Worm (Caenorhabditis elegans) whole organism, midembryonic: ENCODE results near the gene Y69A2AR.24.

Source experiments
- flt-1 ChIP-seq: fragments of 200-800 bp; sonication (Bioruptor generic); IDR thresholded peaks from 2 replicates; pipeline ENCODE4 v1.3.6; 2022; ENCODE audit warnings: missing genetic modification characterization, missing compliant biosample characterization
- tab-1 ChIP-seq: fragments of 200-800 bp; sonication (Bioruptor generic); IDR thresholded peaks from 2 replicates; pipeline ENCODE4 v1.3.6; 2022; ENCODE audit warnings: missing genetic modification characterization, missing compliant biosample characterization
- ztf-29 ChIP-seq: fragments of 200-800 bp; sonication (Bioruptor generic); IDR thresholded peaks from 2 replicates; pipeline ENCODE4 v1.3.6; 2022; ENCODE audit warnings: missing genetic modification reagents, missing genetic modification characterization, missing compliant biosample characterization

- no peak for TF ChIP-seq flt-1 (GFP tag; lab: Robert Waterston, UW)
- TF ChIP-seq tab-1 (GFP tag; lab: Robert Waterston, UW): no peak
- TF ChIP-seq ztf-29 (GFP tag; lab: Robert Waterston, UW): no peak
Observed at ce11 chrIV:2552855-2553254, 11.0 kb downstream of the Y69A2AR.24 start.
